Worm (Caenorhabditis elegans) whole organism, L2 larva: ENCODE results near the gene suf-1.

ENCODE experiments used
- C34F6.9 ChIP-seq: fragments of 150-350 bp; optimal IDR thresholded peaks from 2 replicates; lab custom pipeline; 2014; ENCODE audit warnings: missing biosample characterization, missing genetic modification characterization
- F13H6.1 ChIP-seq: sonication (generic microtip); optimal IDR thresholded peaks from 2 replicates; lab custom pipeline; 2016; ENCODE audit warnings: missing genetic modification characterization, missing compliant biosample characterization
- R02D3.7 ChIP-seq: fragments of 150-350 bp; optimal IDR thresholded peaks from 2 replicates; lab custom pipeline; 2014; ENCODE audit warnings: missing biosample characterization, missing genetic modification characterization
- Y55F3AM.14 ChIP-seq: fragments of 200-800 bp; sonication (Bioruptor generic); optimal IDR thresholded peaks from 2 replicates; lab custom pipeline; 2018; ENCODE audit warnings: mild to moderate bottlenecking, missing genetic modification characterization, missing compliant biosample characterization
- ZK546.5 ChIP-seq: sonication (generic microtip); optimal IDR thresholded peaks from 2 replicates; lab custom pipeline; 2017; ENCODE audit warnings: missing biosample characterization, missing genetic modification characterization
- alr-1 ChIP-seq: fragments of 150-350 bp; optimal IDR thresholded peaks from 2 replicates; lab custom pipeline; 2014; ENCODE audit warnings: missing biosample characterization, missing genetic modification characterization
- aly-2 ChIP-seq: fragments of 150-350 bp; optimal IDR thresholded peaks from 2 replicates; lab custom pipeline; 2014; ENCODE audit warnings: missing biosample characterization, missing genetic modification characterization
- ama-1 ChIP-seq: fragments of 150-350 bp; optimal IDR thresholded peaks from 2 replicates; lab custom pipeline; 2018; ENCODE audit warnings: inconsistent platforms
- blmp-1 ChIP-seq: sonication (generic microtip); optimal IDR thresholded peaks from 2 replicates; lab custom pipeline; 2017; ENCODE audit warnings: missing genetic modification characterization, mild to moderate bottlenecking, missing compliant biosample characterization, antibody characterized with exemption, moderate library complexity; ENCODE audit not compliant: insufficient read depth
- ceh-82 ChIP-seq: fragments of 150-350 bp; optimal IDR thresholded peaks from 2 replicates; lab custom pipeline; 2014; ENCODE audit warnings: missing biosample characterization, missing genetic modification characterization
- crh-2 ChIP-seq: sonication (generic microtip); optimal IDR thresholded peaks from 2 replicates; lab custom pipeline; 2017; ENCODE audit warnings: missing biosample characterization, missing genetic modification characterization
- dmd-4 ChIP-seq: sonication (generic microtip); optimal IDR thresholded peaks from 2 replicates; lab custom pipeline; 2017; ENCODE audit warnings: missing biosample characterization, missing genetic modification characterization
- egl-27 ChIP-seq: sonication (generic microtip); optimal IDR thresholded peaks from 3 replicates; lab custom pipeline; 2017; ENCODE audit warnings: missing biosample characterization, missing genetic modification reagents, missing genetic modification characterization
- elt-3 ChIP-seq: sonication (generic microtip); optimal IDR thresholded peaks from 2 replicates; lab custom pipeline; 2017; ENCODE audit warnings: missing biosample characterization, missing genetic modification characterization
- fos-1 ChIP-seq: fragments of 150-350 bp; optimal IDR thresholded peaks from 2 replicates; lab custom pipeline; 2014; ENCODE audit warnings: missing biosample characterization, missing genetic modification characterization
- gmeb-1 ChIP-seq: fragments of 150-350 bp; optimal IDR thresholded peaks from 2 replicates; lab custom pipeline; 2014; ENCODE audit warnings: missing biosample characterization, missing genetic modification characterization
- lin-13 ChIP-seq: fragments of 150-350 bp; optimal IDR thresholded peaks from 2 replicates; lab custom pipeline; 2014; ENCODE audit warnings: missing biosample characterization, missing genetic modification reagents, missing genetic modification characterization
- lin-39 ChIP-seq: fragments of 150-350 bp; optimal IDR thresholded peaks from 2 replicates; lab custom pipeline; 2014; ENCODE audit warnings: missing biosample characterization, missing genetic modification reagents, missing genetic modification characterization
- lsy-2 ChIP-seq, 2 experiments: fragments of 150-350 bp in 1 of 2; sonication (generic microtip) in 1 of 2; optimal IDR thresholded peaks; 2 replicates each; lab custom pipeline; 2014 to 2017; ENCODE audit warnings: missing biosample characterization in 2 of 2, missing genetic modification characterization in 2 of 2
- mab-5 ChIP-seq: fragments of 150-350 bp; optimal IDR thresholded peaks from 2 replicates; lab custom pipeline; 2014; ENCODE audit warnings: missing biosample characterization, missing genetic modification characterization
- mbf-1 ChIP-seq: sonication (generic microtip); optimal IDR thresholded peaks from 2 replicates; lab custom pipeline; 2017; ENCODE audit warnings: missing biosample characterization, missing genetic modification characterization
- nhr-12 ChIP-seq: fragments of 150-350 bp; optimal IDR thresholded peaks from 2 replicates; lab custom pipeline; 2014; ENCODE audit warnings: missing biosample characterization, missing genetic modification characterization
- nhr-129 ChIP-seq: fragments of 150-350 bp; optimal IDR thresholded peaks from 2 replicates; lab custom pipeline; 2014; ENCODE audit warnings: missing biosample characterization, missing genetic modification characterization
- nhr-21 ChIP-seq: fragments of 150-350 bp; optimal IDR thresholded peaks from 2 replicates; lab custom pipeline; 2014; ENCODE audit warnings: missing biosample characterization, missing genetic modification characterization
- nhr-23 ChIP-seq: fragments of 150-350 bp; optimal IDR thresholded peaks from 2 replicates; lab custom pipeline; 2014; ENCODE audit warnings: missing biosample characterization, missing genetic modification reagents, missing genetic modification characterization
- nhr-237 ChIP-seq: fragments of 150-350 bp; optimal IDR thresholded peaks from 2 replicates; lab custom pipeline; 2014; ENCODE audit warnings: missing biosample characterization, missing genetic modification characterization
- nhr-25 ChIP-seq: fragments of 150-350 bp; sonication (generic microtip); optimal IDR thresholded peaks from 3 replicates; lab custom pipeline; 2014; ENCODE audit warnings: missing biosample characterization, missing genetic modification characterization
- nhr-6 ChIP-seq: fragments of 150-350 bp; optimal IDR thresholded peaks from 2 replicates; lab custom pipeline; 2014; ENCODE audit warnings: missing biosample characterization, missing genetic modification characterization
- nhr-77 ChIP-seq: fragments of 150-350 bp; optimal IDR thresholded peaks from 2 replicates; lab custom pipeline; 2014; ENCODE audit warnings: missing biosample characterization, missing genetic modification characterization
- peb-1 ChIP-seq: fragments of 150-350 bp; optimal IDR thresholded peaks from 2 replicates; lab custom pipeline; 2014; ENCODE audit warnings: missing biosample characterization, missing genetic modification characterization
- sem-4 ChIP-seq: fragments of 150-350 bp; optimal IDR thresholded peaks from 2 replicates; lab custom pipeline; 2014; ENCODE audit warnings: missing biosample characterization, missing genetic modification reagents, missing genetic modification characterization
- skn-1 ChIP-seq: sonication (generic microtip); optimal IDR thresholded peaks from 2 replicates; lab custom pipeline; 2017; ENCODE audit warnings: missing biosample characterization, missing genetic modification characterization
- sma-3 ChIP-seq: sonication (generic microtip); optimal IDR thresholded peaks from 2 replicates; lab custom pipeline; 2016; ENCODE audit warnings: missing genetic modification reagents, missing genetic modification characterization, missing compliant biosample characterization
- sma-9 ChIP-seq, 2 experiments: fragments of 150-350 bp in 1 of 2; sonication (generic microtip) in 1 of 2; optimal IDR thresholded peaks; 2 replicates each; lab custom pipeline; 2014 to 2016; ENCODE audit warnings: missing genetic modification characterization in 2 of 2, mild to moderate bottlenecking in 1 of 2, missing biosample characterization in 1 of 2, missing compliant biosample characterization in 1 of 2, missing genetic modification reagents in 1 of 2, moderate library complexity in 1 of 2
- snpc-4 ChIP-seq: fragments of 150-350 bp; optimal IDR thresholded peaks from 2 replicates; lab custom pipeline; 2014; ENCODE audit warnings: missing biosample characterization, missing genetic modification characterization
- unc-39 ChIP-seq: fragments of 150-350 bp; optimal IDR thresholded peaks from 2 replicates; lab custom pipeline; 2014; ENCODE audit warnings: missing biosample characterization, missing genetic modification characterization
- unc-55 ChIP-seq: fragments of 150-350 bp; sonication (generic microtip); optimal IDR thresholded peaks from 3 replicates; lab custom pipeline; 2014; ENCODE audit warnings: missing biosample characterization, missing genetic modification reagents, missing genetic modification characterization
- zag-1 ChIP-seq: fragments of 150-350 bp; optimal IDR thresholded peaks from 2 replicates; lab custom pipeline; 2014; ENCODE audit warnings: missing biosample characterization, missing genetic modification characterization
- ztf-1 ChIP-seq: fragments of 200-800 bp; sonication (Bioruptor generic); conservative IDR thresholded peaks from 2 replicates; pipeline ENCODE4 v1.3.6; 2022; ENCODE audit warnings: missing genetic modification characterization, missing compliant biosample characterization
- ztf-4 ChIP-seq: fragments of 150-350 bp; optimal IDR thresholded peaks from 2 replicates; lab custom pipeline; 2014; ENCODE audit warnings: missing biosample characterization, missing genetic modification characterization

The suf-1 gene

ce11 chrII:8590684-8591083 is 13.0 kb upstream of the suf-1 start, which contains the start of gene aptf-4:
aptf-4 (plus strand) TSS chrII:8590984.
- TF ChIP-seq gmeb-1 (no peak), unc-55 (peak; percentile 26), peb-1 (tag; lab: Kevin White, UChicago) (no peak)

ce11 chrII:8593840-8594625 is 9.6 kb upstream of the suf-1 start, which contains the start of gene aptf-3:
aptf-3 (plus strand) TSS chrII:8594190.
- TF ChIP-seq F13H6.1 (tag; lab: Kevin White, UChicago) (no peak), ama-1 (lab: Kevin White, UChicago) (no peak), skn-1 (tag; lab: Kevin White, UChicago) (no peak), gmeb-1 (no peak), zag-1 (tag; lab: Kevin White, UChicago) (no peak), ztf-1 (GFP tag; lab: Robert Waterston, UW) (no peak), nhr-77 (tag; lab: Kevin White, UChicago) (no peak), lin-39 (tag; lab: Kevin White, UChicago) (no peak), nhr-21 (tag; lab: Kevin White, UChicago) (no peak), nhr-6 (no peak), unc-39 (tag; lab: Kevin White, UChicago) (no peak), nhr-23 (tag; lab: Kevin White, UChicago) (no peak), nhr-12 (tag; lab: Kevin White, UChicago) (no peak), ztf-4 (tag; lab: Kevin White, UChicago) (no peak), sma-3 (GFP tag; lab: Kevin White, UChicago) (no peak), sem-4 (no peak), crh-2 (tag; lab: Kevin White, UChicago) (no peak), egl-27 (tag; lab: Kevin White, UChicago) (no peak), aly-2 (tag; lab: Kevin White, UChicago) (no peak), ZK546.5 (tag; lab: Kevin White, UChicago) (no peak)

- TF ChIP-seq snpc-4 (no peak), sma-9 (GFP tag; optimal IDR thresholded peaks at IDR 0.05; lab: Kevin White, UChicago) (no peak), sma-9 (tag; optimal IDR thresholded peaks at IDR 0.05; lab: Kevin White, UChicago) (no peak), ama-1 (lab: Kevin White, UChicago) (no peak)
Observed at ce11 chrII:8599214-8599613, 4.4 kb upstream of the suf-1 start, which contains the start of gene F28C6.5. F28C6.5 (plus strand) TSS chrII:8599514.

- TF ChIP-seq lin-13 (GFP tag; lab: Kevin White, UChicago), result no peak
- no peak for TF ChIP-seq dmd-4 (tag; lab: Kevin White, UChicago)
- TF ChIP-seq nhr-12 (tag; lab: Kevin White, UChicago), result no peak
- no peak for TF ChIP-seq ztf-1 (GFP tag; lab: Robert Waterston, UW)
- TF ChIP-seq mab-5 (tag; lab: Kevin White, UChicago), result no peak
- no peak for TF ChIP-seq alr-1 (tag; lab: Kevin White, UChicago)
- no peak for TF ChIP-seq ZK546.5 (tag; lab: Kevin White, UChicago)
- no peak for TF ChIP-seq elt-3 (tag; lab: Kevin White, UChicago)
Observed at ce11 chrII:8600165-8600564, 3.5 kb upstream of the suf-1 start, which contains the start of gene pigg-1. pigg-1 (minus strand) TSS chrII:8600265.

ce11 chrII:8602337-8602944 is 1.2 kb upstream of the suf-1 start, which contains the start of the genes cpf-1 and rpl-26:
cpf-1 (minus strand) TSS chrII:8602440.
rpl-26 (plus strand) TSS chrII:8602785.
- TF ChIP-seq nhr-237 (tag; lab: Kevin White, UChicago) (no peak), lsy-2 (tag; optimal IDR thresholded peaks at IDR 0.05; lab: Kevin White, UChicago) (peak; percentile 22 to 89), peb-1 (tag; lab: Kevin White, UChicago) (no peak), blmp-1 (no peak), ama-1 (lab: Kevin White, UChicago) (no peak), nhr-129 (tag; lab: Kevin White, UChicago) (peak; percentile 47), alr-1 (tag; lab: Kevin White, UChicago) (no peak), unc-55 (peak; percentile 75), R02D3.7 (no peak), snpc-4 (peak; percentile 75), ceh-82 (tag; lab: Kevin White, UChicago) (no peak), nhr-25 (no peak), gmeb-1 (peak; percentile 71), nhr-6 (no peak), dmd-4 (tag; lab: Kevin White, UChicago) (no peak), sma-3 (GFP tag; lab: Kevin White, UChicago) (peak; percentile 4), C34F6.9 (peak; percentile 77), Y55F3AM.14 (GFP tag; lab: Kevin White, UChicago) (no peak), sem-4 (peak; percentile 49), fos-1 (tag; lab: Kevin White, UChicago) (peak; percentile 33), nhr-77 (tag; lab: Kevin White, UChicago) (no peak), sma-9 (GFP tag; optimal IDR thresholded peaks at IDR 0.05; lab: Kevin White, UChicago) (peak; percentile 24), sma-9 (tag; optimal IDR thresholded peaks at IDR 0.05; lab: Kevin White, UChicago) (no peak), mbf-1 (no peak), skn-1 (tag; lab: Kevin White, UChicago) (no peak), aly-2 (tag; lab: Kevin White, UChicago) (no peak), ztf-4 (tag; lab: Kevin White, UChicago) (no peak)
